Worm (Caenorhabditis elegans) whole organism, L1 larva: ENCODE results near the gene F37C12.18.

Experiments used
- Y116A8C.19 ChIP-seq: sonication (generic microtip); optimal IDR thresholded peaks from 2 replicates; lab custom pipeline; 2016; ENCODE audit warnings: missing compliant biosample characterization, missing genetic modification characterization, borderline replicate concordance
- alr-1 ChIP-seq: fragments of 200-800 bp; sonication (Bioruptor generic); optimal IDR thresholded peaks from 2 replicates; lab custom pipeline; 2018; ENCODE audit warnings: borderline replicate concordance, mild to moderate bottlenecking, missing genetic modification characterization, missing compliant biosample characterization
- ama-1 ChIP-seq: fragments of 150-350 bp; optimal IDR thresholded peaks from 2 replicates; lab custom pipeline; 2014
- blmp-1 ChIP-seq: fragments of 150-350 bp; optimal IDR thresholded peaks from 2 replicates; lab custom pipeline; 2014; ENCODE audit warnings: missing biosample characterization, missing genetic modification characterization
- ceh-8 ChIP-seq: fragments of 200-800 bp; sonication (Bioruptor generic); optimal IDR thresholded peaks from 2 replicates; lab custom pipeline; 2018; ENCODE audit warnings: mild to moderate bottlenecking, missing genetic modification characterization, moderate library complexity, missing compliant biosample characterization
- ceh-82 ChIP-seq, 3 experiments: fragments of 150-350 bp in 1 of 3; sonication (generic microtip) in 2 of 3; optimal IDR thresholded peaks; 2 replicates each; lab custom pipeline; 2014 to 2017; ENCODE audit warnings: missing biosample characterization in 3 of 3, missing genetic modification characterization in 3 of 3
- dsc-1 ChIP-seq: sonication (generic microtip); optimal IDR thresholded peaks from 2 replicates; lab custom pipeline; 2016; ENCODE audit warnings: mild to moderate bottlenecking, missing genetic modification characterization, missing compliant biosample characterization
- efl-1 ChIP-seq, 4 experiments: fragments of 150-350 bp; optimal IDR thresholded peaks in 3 of 4; peaks in 1 of 4; 1 replicate in 1 of 4; 2 replicates in 3 of 4; lab custom pipeline; 2014; ENCODE audit warnings: missing biosample characterization in 2 of 4, missing genetic modification characterization in 2 of 4, missing genetic modification reagents in 2 of 4
- efl-3 ChIP-seq: fragments of 200-800 bp; sonication (Bioruptor generic); optimal IDR thresholded peaks from 2 replicates; lab custom pipeline; 2018; ENCODE audit warnings: mild to moderate bottlenecking, missing genetic modification characterization, missing compliant biosample characterization
- elt-2 ChIP-seq: sonication (generic microtip); optimal IDR thresholded peaks from 2 replicates; lab custom pipeline; 2016; ENCODE audit warnings: missing genetic modification characterization, mild to moderate bottlenecking, inconsistent platforms, missing compliant biosample characterization, missing genetic modification reagents
- elt-3 ChIP-seq, 6 experiments: fragments of 150-350 bp in 1 of 6; sonication (generic microtip); optimal IDR thresholded peaks; 2 replicates each; lab custom pipeline; 2017 to 2018; ENCODE audit warnings: missing biosample characterization in 6 of 6, missing genetic modification characterization in 6 of 6, inconsistent platforms in 1 of 6
- fkh-4 ChIP-seq: sonication (generic microtip); optimal IDR thresholded peaks from 2 replicates; lab custom pipeline; 2016; ENCODE audit warnings: missing compliant biosample characterization, missing genetic modification characterization, borderline replicate concordance
- fos-1 ChIP-seq: fragments of 150-350 bp; optimal IDR thresholded peaks from 2 replicates; lab custom pipeline; 2014; ENCODE audit warnings: missing biosample characterization, missing genetic modification characterization
- grh-1 ChIP-seq: fragments of 200-800 bp; sonication (Bioruptor generic); IDR thresholded peaks from 2 replicates; pipeline ENCODE4 v1.3.6; 2022; ENCODE audit warnings: missing genetic modification reagents, missing genetic modification characterization, missing compliant biosample characterization
- hlh-17 ChIP-seq: fragments of 200-800 bp; sonication (Bioruptor generic); optimal IDR thresholded peaks from 2 replicates; lab custom pipeline; 2018; ENCODE audit warnings: missing genetic modification characterization, mild to moderate bottlenecking, missing compliant biosample characterization, moderate library complexity, borderline replicate concordance
- irx-1 ChIP-seq: sonication (generic microtip); optimal IDR thresholded peaks from 2 replicates; lab custom pipeline; 2016; ENCODE audit warnings: missing genetic modification characterization, missing compliant biosample characterization
- lin-14 ChIP-seq: fragments of 200-800 bp; sonication (Bioruptor generic); optimal IDR thresholded peaks from 2 replicates; lab custom pipeline; 2018; ENCODE audit warnings: mild to moderate bottlenecking, missing genetic modification characterization, moderate library complexity, missing compliant biosample characterization
- mep-1 ChIP-seq: fragments of 150-350 bp; optimal IDR thresholded peaks from 2 replicates; lab custom pipeline; 2014; ENCODE audit warnings: missing biosample characterization, missing genetic modification characterization
- nhr-11 ChIP-seq: fragments of 150-350 bp; optimal IDR thresholded peaks from 2 replicates; lab custom pipeline; 2014; ENCODE audit warnings: missing biosample characterization, missing genetic modification characterization
- nhr-20 ChIP-seq: sonication (generic microtip); optimal IDR thresholded peaks from 2 replicates; lab custom pipeline; 2016; ENCODE audit warnings: mild to moderate bottlenecking, missing genetic modification characterization, missing compliant biosample characterization
- nhr-28 ChIP-seq: fragments of 150-350 bp; optimal IDR thresholded peaks from 2 replicates; lab custom pipeline; 2014; ENCODE audit warnings: missing biosample characterization, missing genetic modification characterization
- nhr-47 ChIP-seq: sonication (generic microtip); optimal IDR thresholded peaks from 2 replicates; lab custom pipeline; 2016; ENCODE audit warnings: mild to moderate bottlenecking, missing genetic modification characterization, moderate library complexity, missing compliant biosample characterization
- snpc-4 ChIP-seq: fragments of 150-350 bp; optimal IDR thresholded peaks from 2 replicates; lab custom pipeline; 2014; ENCODE audit warnings: missing biosample characterization, missing genetic modification characterization
- sptf-1 ChIP-seq: fragments of 150-350 bp; optimal IDR thresholded peaks from 2 replicates; lab custom pipeline; 2014; ENCODE audit warnings: missing biosample characterization, missing genetic modification characterization
- unc-86 ChIP-seq: sonication (generic microtip); optimal IDR thresholded peaks from 2 replicates; lab custom pipeline; 2016; ENCODE audit warnings: missing genetic modification characterization, missing compliant biosample characterization
- zag-1 ChIP-seq: fragments of 150-350 bp; optimal IDR thresholded peaks from 2 replicates; lab custom pipeline; 2014; ENCODE audit warnings: missing biosample characterization, missing genetic modification characterization

The F37C12.18 gene

ce11 chrIII:7152569-7152968, 42.7 kb downstream of the F37C12.18 start (continued):
- peak; percentile 17 for TF ChIP-seq nhr-20 (tag; lab: Kevin White, UChicago)
- TF ChIP-seq, all 84 proteins: peak for 7

ce11 chrIII:7150162-7150561, 45.1 kb downstream of the F37C12.18 start:
- TF ChIP-seq alr-1 (tag; lab: Kevin White, UChicago): no peak
- TF ChIP-seq fkh-4 (tag; lab: Kevin White, UChicago): no peak
- TF ChIP-seq elt-2 (tag; lab: Kevin White, UChicago): no peak
- TF ChIP-seq dsc-1 (tag; lab: Kevin White, UChicago): no peak
- no peak for TF ChIP-seq fos-1 (tag; lab: Kevin White, UChicago)
- TF ChIP-seq irx-1 (tag; lab: Kevin White, UChicago): no peak
- no peak for TF ChIP-seq nhr-28
- TF ChIP-seq efl-3 (GFP tag; lab: Kevin White, UChicago): no peak
- no peak for TF ChIP-seq Y116A8C.19 (tag; lab: Kevin White, UChicago)
- no peak for TF ChIP-seq blmp-1 (tag; lab: Kevin White, UChicago)
- TF ChIP-seq elt-3 (tag; optimal IDR thresholded peaks at IDR 0.05; lab: Kevin White, UChicago): no peak
- no peak for TF ChIP-seq ceh-82 (tag; optimal IDR thresholded peaks at IDR 0.05; lab: Kevin White, UChicago)
- no peak for TF ChIP-seq mep-1 (tag; lab: Kevin White, UChicago)
- no peak for TF ChIP-seq sptf-1 (tag; lab: Kevin White, UChicago)

ce11 chrIII:7148191-7148590, 47.0 kb downstream of the F37C12.18 start:
- no peak for TF ChIP-seq lin-14 (GFP tag; lab: Kevin White, UChicago)
- no peak for TF ChIP-seq grh-1 (GFP tag; lab: Robert Waterston, UW)
- TF ChIP-seq fkh-4 (tag; lab: Kevin White, UChicago): no peak
- TF ChIP-seq efl-1 (optimal IDR thresholded peaks at IDR 0.05; lab: Kevin White, UChicago): no peak
- peak in 1 of 2 experiments; percentile 86 for TF ChIP-seq efl-1 (GFP tag; optimal IDR thresholded peaks at IDR 0.05 in 1 of 2; lab: Kevin White, UChicago)

DNA sequence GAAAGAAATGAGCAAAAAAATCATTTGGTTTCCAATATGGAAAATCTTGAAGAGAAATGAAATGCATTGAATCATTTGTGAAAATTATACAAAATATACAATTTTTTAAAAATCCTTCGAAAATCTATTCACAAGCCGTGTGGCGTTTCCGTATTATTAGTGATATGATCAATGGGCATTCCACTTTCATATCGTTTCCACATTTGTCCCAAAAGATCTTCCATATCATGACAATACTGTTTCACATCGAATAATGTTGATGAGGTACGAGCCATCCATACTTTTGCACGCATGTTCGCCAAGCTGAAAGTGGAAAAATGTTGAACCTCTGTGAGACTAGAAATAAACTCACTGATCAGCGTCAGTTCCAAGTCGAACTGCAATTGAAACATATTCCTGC, 48.9 kb downstream of the F37C12.18 start:
- TF ChIP-seq ama-1 (no peak), snpc-4 (tag; lab: Kevin White, UChicago) (no peak), nhr-11 (tag; lab: Kevin White, UChicago) (no peak), lin-14 (GFP tag; lab: Kevin White, UChicago) (no peak), efl-1 (optimal IDR thresholded peaks at IDR 0.05; lab: Kevin White, UChicago) (no peak), efl-1 (GFP tag; optimal IDR thresholded peaks at IDR 0.05 in 1 of 2; lab: Kevin White, UChicago) (no peak), unc-86 (no peak), nhr-47 (tag; lab: Kevin White, UChicago) (no peak), ceh-8 (no peak)

ce11 chrIII:7144749-7145148, 50.5 kb downstream of the F37C12.18 start, which contains the start of gene glr-2:
glr-2 (minus strand) TSS chrIII:7144959.
- TF ChIP-seq zag-1 (tag; lab: Kevin White, UChicago): no peak
- peak; percentile 13 for TF ChIP-seq ceh-8
- TF ChIP-seq lin-14 (GFP tag; lab: Kevin White, UChicago): peak; percentile 35
- TF ChIP-seq hlh-17 (GFP tag; lab: Kevin White, UChicago): no peak
